Fruit fly (Drosophila melanogaster) whole organism, adult: ENCODE measurements around the gene Papss.
A peak's percentile ranks its signal among the peaks of the same experiment; 100 is the strongest.

Experiments
- CG14711 ChIP-seq: fragments of 200-800 bp; sonication (Bioruptor generic); optimal IDR thresholded peaks from 2 replicates; lab custom pipeline; 2018; ENCODE audit warnings: missing biosample characterization, mild to moderate bottlenecking, missing genetic modification characterization, moderate library complexity
- CG5204 ChIP-seq: fragments of 200-800 bp; sonication (Bioruptor generic); optimal IDR thresholded peaks from 2 replicates; lab custom pipeline; 2016; ENCODE audit warnings: missing biosample characterization, missing genetic modification characterization
- CG7045 ChIP-seq: fragments of 200-800 bp; sonication (Bioruptor generic); optimal IDR thresholded peaks from 2 replicates; lab custom pipeline; 2017; ENCODE audit warnings: missing biosample characterization, mild to moderate bottlenecking, missing genetic modification characterization
- CG7101 ChIP-seq: fragments of 200-800 bp; sonication (Bioruptor generic); optimal IDR thresholded peaks from 2 replicates; lab custom pipeline; 2018; ENCODE audit warnings: missing biosample characterization, mild to moderate bottlenecking, missing genetic modification characterization, moderate library complexity
- bab1 ChIP-seq: fragments of 200-800 bp; sonication (Bioruptor generic); optimal IDR thresholded peaks from 3 replicates; lab custom pipeline; 2019; ENCODE audit warnings: missing biosample characterization, mild to moderate bottlenecking, missing genetic modification characterization, moderate library complexity
- cic ChIP-seq: fragments of 200-800 bp; sonication (Bioruptor generic); optimal IDR thresholded peaks from 2 replicates; lab custom pipeline; 2017; ENCODE audit warnings: missing biosample characterization, mild to moderate bottlenecking, missing genetic modification characterization, moderate library complexity
- cnc ChIP-seq, 2 experiments: fragments of >200 bp; optimal IDR thresholded peaks; 2 replicates each; lab custom pipeline; 2017
- kay ChIP-seq: fragments of 200-800 bp; sonication (Bioruptor generic); peaks from one replicate; lab custom pipeline; 2016; ENCODE audit warnings: missing biosample characterization, missing genetic modification characterization, borderline replicate concordance
- ovo ChIP-seq: fragments of 200-800 bp; sonication (Bioruptor generic); optimal IDR thresholded peaks from 2 replicates; lab custom pipeline; 2016; ENCODE audit warnings: missing biosample characterization, missing genetic modification characterization
- pad ChIP-seq: fragments of 200-800 bp; sonication (Bioruptor generic); optimal IDR thresholded peaks from 3 replicates; lab custom pipeline; 2017; ENCODE audit warnings: missing biosample characterization, missing genetic modification characterization, mild to moderate bottlenecking, moderate library complexity, missing genetic modification reagents
- tj ChIP-seq: fragments of 200-800 bp; sonication (Bioruptor generic); optimal IDR thresholded peaks from 3 replicates; lab custom pipeline; 2017; ENCODE audit warnings: missing biosample characterization, mild to moderate bottlenecking, missing genetic modification characterization, moderate library complexity

dm6 chr3L:19901486-19902255, 56.6 kb downstream of the Papss start:
- TF ChIP-seq CG7101 (tag; lab: Kevin White, UChicago) (no peak), CG5204 (GFP tag; lab: Kevin White, UChicago) (no peak), CG14711 (no peak), ovo (GFP tag; lab: Kevin White, UChicago) (no peak), tj (GFP tag; lab: Kevin White, UChicago) (peak; percentile 15), bab1 (no peak), cic (peak; percentile 58), cnc (optimal IDR thresholded peaks at IDR 0.05; lab: Kevin White, UChicago) (peak in 1 of 2 experiments; percentile 59), pad (GFP tag; lab: Kevin White, UChicago) (no peak), kay (peak; percentile 26), CG7045 (no peak)
